Fruit fly (Drosophila melanogaster) whole organism, adult: ENCODE measurements around the gene CG31917.

ENCODE experiments used
- CG11617 ChIP-seq: fragments of 200-800 bp; sonication (Bioruptor generic); optimal IDR thresholded peaks from 2 replicates; lab custom pipeline; 2017; ENCODE audit warnings: mild to moderate bottlenecking, missing biosample characterization, missing genetic modification reagents, missing genetic modification characterization
- CG12768 ChIP-seq: fragments of 200-800 bp; sonication (Bioruptor generic); optimal IDR thresholded peaks from 2 replicates; lab custom pipeline; 2017; ENCODE audit warnings: missing biosample characterization, missing genetic modification characterization, mild to moderate bottlenecking, moderate library complexity, missing genetic modification reagents
- CG14711 ChIP-seq: fragments of 200-800 bp; sonication (Bioruptor generic); optimal IDR thresholded peaks from 2 replicates; lab custom pipeline; 2018; ENCODE audit warnings: missing biosample characterization, mild to moderate bottlenecking, missing genetic modification characterization, moderate library complexity
- CG1620 ChIP-seq: fragments of 200-800 bp; sonication (Bioruptor generic); optimal IDR thresholded peaks from 2 replicates; lab custom pipeline; 2016; ENCODE audit warnings: missing biosample characterization, missing genetic modification characterization
- CG33017 ChIP-seq: fragments of 200-800 bp; sonication (Bioruptor generic); optimal IDR thresholded peaks from 2 replicates; lab custom pipeline; 2018; ENCODE audit warnings: missing biosample characterization, mild to moderate bottlenecking, missing genetic modification characterization, moderate library complexity
- CG5204 ChIP-seq: fragments of 200-800 bp; sonication (Bioruptor generic); optimal IDR thresholded peaks from 2 replicates; lab custom pipeline; 2016; ENCODE audit warnings: missing biosample characterization, missing genetic modification characterization
- CG7045 ChIP-seq: fragments of 200-800 bp; sonication (Bioruptor generic); optimal IDR thresholded peaks from 2 replicates; lab custom pipeline; 2017; ENCODE audit warnings: missing biosample characterization, mild to moderate bottlenecking, missing genetic modification characterization
- CG7101 ChIP-seq: fragments of 200-800 bp; sonication (Bioruptor generic); optimal IDR thresholded peaks from 2 replicates; lab custom pipeline; 2018; ENCODE audit warnings: missing biosample characterization, mild to moderate bottlenecking, missing genetic modification characterization, moderate library complexity
- Clk ChIP-seq: fragments of 200-800 bp; sonication (Bioruptor generic); optimal IDR thresholded peaks from 2 replicates; lab custom pipeline; 2017; ENCODE audit warnings: missing biosample characterization, missing genetic modification characterization
- Crg-1 ChIP-seq: fragments of 200-800 bp; sonication (Bioruptor generic); optimal IDR thresholded peaks from 2 replicates; lab custom pipeline; 2016; ENCODE audit warnings: missing biosample characterization, missing genetic modification characterization
- Hr96 ChIP-seq: fragments of 200-800 bp; sonication (Bioruptor generic); optimal IDR thresholded peaks from 2 replicates; lab custom pipeline; 2016; ENCODE audit warnings: missing biosample characterization, missing genetic modification characterization
- Mnt ChIP-seq: fragments of 200-800 bp; sonication (Bioruptor generic); optimal IDR thresholded peaks from 2 replicates; lab custom pipeline; 2016; ENCODE audit warnings: missing biosample characterization, mild to moderate bottlenecking, missing genetic modification characterization
- bab1 ChIP-seq: fragments of 200-800 bp; sonication (Bioruptor generic); optimal IDR thresholded peaks from 3 replicates; lab custom pipeline; 2019; ENCODE audit warnings: missing biosample characterization, mild to moderate bottlenecking, missing genetic modification characterization, moderate library complexity
- cic ChIP-seq: fragments of 200-800 bp; sonication (Bioruptor generic); optimal IDR thresholded peaks from 2 replicates; lab custom pipeline; 2017; ENCODE audit warnings: missing biosample characterization, mild to moderate bottlenecking, missing genetic modification characterization, moderate library complexity
- cnc ChIP-seq, 2 experiments: fragments of >200 bp; optimal IDR thresholded peaks; 2 replicates each; lab custom pipeline; 2017
- kay ChIP-seq: fragments of 200-800 bp; sonication (Bioruptor generic); peaks from one replicate; lab custom pipeline; 2016; ENCODE audit warnings: missing biosample characterization, missing genetic modification characterization, borderline replicate concordance
- ovo ChIP-seq: fragments of 200-800 bp; sonication (Bioruptor generic); optimal IDR thresholded peaks from 2 replicates; lab custom pipeline; 2016; ENCODE audit warnings: missing biosample characterization, missing genetic modification characterization
- pad ChIP-seq: fragments of 200-800 bp; sonication (Bioruptor generic); optimal IDR thresholded peaks from 3 replicates; lab custom pipeline; 2017; ENCODE audit warnings: missing biosample characterization, missing genetic modification characterization, mild to moderate bottlenecking, moderate library complexity, missing genetic modification reagents
- tj ChIP-seq: fragments of 200-800 bp; sonication (Bioruptor generic); optimal IDR thresholded peaks from 3 replicates; lab custom pipeline; 2017; ENCODE audit warnings: missing biosample characterization, mild to moderate bottlenecking, missing genetic modification characterization, moderate library complexity
- toe ChIP-seq: fragments of 200-800 bp; sonication (Bioruptor generic); optimal IDR thresholded peaks from 2 replicates; lab custom pipeline; 2016; ENCODE audit warnings: missing biosample characterization, missing genetic modification characterization

CG31917 gene

dm6 chr2L:4965420-4965819 is 45.2 kb downstream of the CG31917 start, which contains the start of gene CG34125:
Gene CG34125 (plus strand): TSS chr2L:4965673.
- TF ChIP-seq Hr96 (GFP tag; lab: Kevin White, UChicago) (no peak), tj (peak; percentile 3), cnc (optimal IDR thresholded peaks at IDR 0.05; lab: Kevin White, UChicago) (no peak), Clk (peak; percentile 2), CG12768 (GFP tag; lab: Kevin White, UChicago) (peak; percentile 53), Mnt (no peak), CG1620 (GFP tag; lab: Kevin White, UChicago) (peak; percentile 24), CG11617 (GFP tag; lab: Kevin White, UChicago) (peak; percentile 52), CG7045 (GFP tag; lab: Kevin White, UChicago) (no peak), CG5204 (GFP tag; lab: Kevin White, UChicago) (no peak), CG14711 (tag; lab: Kevin White, UChicago) (peak; percentile 96), bab1 (GFP tag; lab: Kevin White, UChicago) (peak; percentile 13), kay (GFP tag; lab: Kevin White, UChicago) (no peak), ovo (GFP tag; lab: Kevin White, UChicago) (no peak), CG7101 (peak; percentile 27), cic (GFP tag; lab: Kevin White, UChicago) (no peak), Crg-1 (GFP tag; lab: Kevin White, UChicago) (no peak), pad (GFP tag; lab: Kevin White, UChicago) (no peak), toe (GFP tag; lab: Kevin White, UChicago) (no peak), CG33017 (tag; lab: Kevin White, UChicago) (no peak)
